Fruit fly (Drosophila melanogaster) whole organism, embryonic: ENCODE results near the gene RpS2.

ENCODE experiments used
- Bdp1 ChIP-seq: fragments of 200-800 bp; sonication (Bioruptor generic); optimal IDR thresholded peaks from 3 replicates; lab custom pipeline; 2016; ENCODE audit warnings: missing biosample characterization, missing genetic modification characterization
- CG10654 ChIP-seq: fragments of 200-800 bp; sonication (Bioruptor generic); optimal IDR thresholded peaks from 2 replicates; lab custom pipeline; 2016; ENCODE audit warnings: missing biosample characterization, missing genetic modification characterization
- CG10979 ChIP-seq: fragments of 200-800 bp; sonication (Bioruptor generic); optimal IDR thresholded peaks from 2 replicates; lab custom pipeline; 2018; ENCODE audit warnings: missing biosample characterization, mild to moderate bottlenecking, missing genetic modification characterization, moderate library complexity
- CG12744 ChIP-seq: fragments of 200-800 bp; sonication (Bioruptor generic); optimal IDR thresholded peaks from 2 replicates; lab custom pipeline; 2016; ENCODE audit warnings: missing biosample characterization, missing genetic modification characterization
- CG13296 ChIP-seq: fragments of 200-800 bp; sonication (Bioruptor generic); optimal IDR thresholded peaks from 3 replicates; lab custom pipeline; 2018; ENCODE audit warnings: missing biosample characterization, mild to moderate bottlenecking, missing genetic modification characterization
- CG13894 ChIP-seq: fragments of 200-800 bp; sonication (Bioruptor generic); optimal IDR thresholded peaks from 3 replicates; lab custom pipeline; 2018; ENCODE audit warnings: missing biosample characterization, mild to moderate bottlenecking, missing genetic modification characterization, moderate library complexity
- CG17802 ChIP-seq: fragments of 200-800 bp; sonication (Bioruptor generic); optimal IDR thresholded peaks from 2 replicates; lab custom pipeline; 2018; ENCODE audit warnings: missing biosample characterization, mild to moderate bottlenecking, missing genetic modification characterization, moderate library complexity
- CG18476 ChIP-seq: fragments of 200-800 bp; sonication (Bioruptor generic); optimal IDR thresholded peaks from 2 replicates; lab custom pipeline; 2016; ENCODE audit warnings: missing biosample characterization, mild to moderate bottlenecking, missing genetic modification characterization
- CG2116 ChIP-seq: fragments of 200-800 bp; sonication (Bioruptor generic); optimal IDR thresholded peaks from 3 replicates; lab custom pipeline; 2018; ENCODE audit warnings: missing biosample characterization, mild to moderate bottlenecking, missing genetic modification characterization
- CG2712 ChIP-seq: fragments of 200-800 bp; optimal IDR thresholded peaks from 3 replicates; lab custom pipeline; 2019; ENCODE audit warnings: missing biosample characterization, mild to moderate bottlenecking, missing genetic modification characterization, moderate library complexity
- CG7372 ChIP-seq: fragments of 200-800 bp; sonication (Bioruptor generic); IDR thresholded peaks from 2 replicates; pipeline ENCODE4 v1.3.6; 2022; ENCODE audit warnings: missing biosample characterization, missing genetic modification characterization
- CG8290 ChIP-seq, 3 experiments: fragments of 200-800 bp; sonication (Bioruptor generic); optimal IDR thresholded peaks; 2 replicates each; lab custom pipeline; 2016 to 2019; ENCODE audit warnings: missing biosample characterization in 3 of 3, missing genetic modification characterization in 3 of 3, mild to moderate bottlenecking in 2 of 3, moderate library complexity in 1 of 3
- CG9876 ChIP-seq: fragments of 200-800 bp; sonication (Bioruptor generic); optimal IDR thresholded peaks from 2 replicates; lab custom pipeline; 2016; ENCODE audit warnings: missing biosample characterization, missing genetic modification characterization
- D ChIP-seq, 2 experiments: fragments of 200-800 bp in 1 of 2; fragments of >200 bp in 1 of 2; sonication (Bioruptor generic) in 1 of 2; optimal IDR thresholded peaks; 2 replicates in 1 of 2; 3 replicates in 1 of 2; lab custom pipeline; 2017; ENCODE audit warnings: mild to moderate bottlenecking in 1 of 2, missing biosample characterization in 1 of 2, missing genetic modification characterization in 1 of 2, missing genetic modification reagents in 1 of 2
- D19B ChIP-seq: fragments of 200-800 bp; sonication (Bioruptor generic); optimal IDR thresholded peaks from 2 replicates; lab custom pipeline; 2017; ENCODE audit warnings: missing biosample characterization, mild to moderate bottlenecking, missing genetic modification characterization
- Deaf1 ChIP-seq: fragments of 200-800 bp; optimal IDR thresholded peaks from 3 replicates; lab custom pipeline; 2019; ENCODE audit warnings: missing biosample characterization, mild to moderate bottlenecking, missing genetic modification characterization, moderate library complexity
- Ets97D ChIP-seq: fragments of 200-800 bp; sonication (Bioruptor generic); optimal IDR thresholded peaks from 3 replicates; lab custom pipeline; 2016; ENCODE audit warnings: missing biosample characterization, missing genetic modification characterization
- Hmr ChIP-seq: fragments of 200-800 bp; sonication (Bioruptor generic); optimal IDR thresholded peaks from 3 replicates; lab custom pipeline; 2017; ENCODE audit warnings: mild to moderate bottlenecking, missing biosample characterization, missing genetic modification reagents, missing genetic modification characterization
- Mes4 ChIP-seq: fragments of 200-800 bp; sonication (Bioruptor generic); optimal IDR thresholded peaks from 2 replicates; lab custom pipeline; 2016; ENCODE audit warnings: missing biosample characterization, missing genetic modification characterization
- NK7.1 ChIP-seq: fragments of 200-800 bp; sonication (Bioruptor generic); optimal IDR thresholded peaks from 3 replicates; lab custom pipeline; 2016; ENCODE audit warnings: missing biosample characterization, missing genetic modification characterization
- Nf-YB ChIP-seq: fragments of 200-800 bp; sonication (Bioruptor generic); optimal IDR thresholded peaks from 3 replicates; lab custom pipeline; 2019; ENCODE audit warnings: missing biosample characterization, mild to moderate bottlenecking, missing genetic modification characterization, moderate library complexity
- Pdp1 ChIP-seq, 2 experiments: fragments of 200-800 bp; sonication (Bioruptor generic); optimal IDR thresholded peaks; 3 replicates each; lab custom pipeline; 2016; ENCODE audit warnings: missing biosample characterization in 2 of 2, missing genetic modification characterization in 2 of 2, mild to moderate bottlenecking in 1 of 2, moderate library complexity in 1 of 2
- Scr ChIP-seq: fragments of 200-800 bp; sonication (Bioruptor generic); IDR thresholded peaks from 2 replicates; pipeline ENCODE4 v1.3.6; 2022; ENCODE audit warnings: missing biosample characterization, missing genetic modification characterization; ENCODE audit not compliant: partially characterized antibody
- Sin3A ChIP-seq: fragments of >200 bp; optimal IDR thresholded peaks from 2 replicates; lab custom pipeline; 2018
- Sox100B ChIP-seq: fragments of 200-800 bp; sonication (Bioruptor generic); optimal IDR thresholded peaks from 3 replicates; lab custom pipeline; 2018; ENCODE audit warnings: missing biosample characterization, mild to moderate bottlenecking, missing genetic modification characterization
- Sox102F ChIP-seq: fragments of 200-800 bp; sonication (Bioruptor generic); optimal IDR thresholded peaks from 2 replicates; lab custom pipeline; 2018; ENCODE audit warnings: missing biosample characterization, mild to moderate bottlenecking, missing genetic modification characterization, moderate library complexity
- Stat92E ChIP-seq, 3 experiments: fragments of >200 bp in 2 of 3; fragments of 200-800 bp in 1 of 3; sonication (Bioruptor generic) in 1 of 3; optimal IDR thresholded peaks; 2 replicates each; lab custom pipeline; 2017 to 2019; ENCODE audit warnings: missing biosample characterization in 3 of 3, missing genetic modification characterization in 3 of 3, mild to moderate bottlenecking in 1 of 3, moderate library complexity in 1 of 3
- Trl ChIP-seq, 3 experiments: fragments of >200 bp in 2 of 3; fragments of 200-800 bp in 1 of 3; sonication (Bioruptor generic) in 1 of 3; optimal IDR thresholded peaks; 2 replicates in 1 of 3; 3 replicates in 2 of 3; lab custom pipeline; 2016 to 2017; ENCODE audit warnings: missing biosample characterization in 1 of 3, missing genetic modification characterization in 1 of 3
- abd-A ChIP-seq: fragments of 200-800 bp; sonication (Bioruptor generic); optimal IDR thresholded peaks from 3 replicates; lab custom pipeline; 2019; ENCODE audit warnings: missing biosample characterization, mild to moderate bottlenecking, missing genetic modification characterization, moderate library complexity
- caup ChIP-seq: fragments of 200-800 bp; sonication (Bioruptor generic); optimal IDR thresholded peaks from 3 replicates; lab custom pipeline; 2017; ENCODE audit warnings: missing biosample characterization, mild to moderate bottlenecking, missing genetic modification characterization, moderate library complexity; ENCODE audit not compliant: severe bottlenecking
- chm ChIP-seq: fragments of 200-800 bp; sonication (Bioruptor generic); IDR thresholded peaks from 2 replicates; pipeline ENCODE4 v1.3.6; 2022; ENCODE audit warnings: missing biosample characterization, missing genetic modification characterization
- gcm ChIP-seq: fragments of 200-800 bp; sonication (Bioruptor generic); optimal IDR thresholded peaks from 2 replicates; lab custom pipeline; 2019; ENCODE audit warnings: missing biosample characterization, mild to moderate bottlenecking, missing genetic modification characterization, moderate library complexity
- grn ChIP-seq: fragments of 200-800 bp; sonication (Bioruptor generic); optimal IDR thresholded peaks from 3 replicates; lab custom pipeline; 2017; ENCODE audit warnings: missing biosample characterization, missing genetic modification characterization
- kah ChIP-seq: fragments of 200-800 bp; sonication (Bioruptor generic); optimal IDR thresholded peaks from 2 replicates; lab custom pipeline; 2018; ENCODE audit warnings: missing biosample characterization, mild to moderate bottlenecking, missing genetic modification characterization
- kay ChIP-seq: fragments of 200-800 bp; sonication (Bioruptor generic); optimal IDR thresholded peaks from 2 replicates; lab custom pipeline; 2016; ENCODE audit warnings: missing biosample characterization, missing genetic modification characterization
- kni ChIP-seq: fragments of 200-800 bp; sonication (Bioruptor generic); optimal IDR thresholded peaks from 3 replicates; lab custom pipeline; 2017; ENCODE audit warnings: mild to moderate bottlenecking, missing biosample characterization, missing genetic modification reagents, missing genetic modification characterization
- lola ChIP-seq, 3 experiments: fragments of >200 bp in 2 of 3; fragments of 200-800 bp in 1 of 3; sonication (Bioruptor generic) in 1 of 3; optimal IDR thresholded peaks; 2 replicates each; lab custom pipeline; 2017 to 2019; ENCODE audit warnings: missing biosample characterization in 3 of 3, missing genetic modification characterization in 3 of 3, mild to moderate bottlenecking in 1 of 3, moderate library complexity in 1 of 3
- mirr ChIP-seq: fragments of 200-800 bp; sonication (Bioruptor generic); optimal IDR thresholded peaks from 3 replicates; lab custom pipeline; 2018; ENCODE audit warnings: missing biosample characterization, mild to moderate bottlenecking, missing genetic modification characterization
- nau ChIP-seq: fragments of 200-800 bp; sonication (Bioruptor generic); optimal IDR thresholded peaks from 3 replicates; lab custom pipeline; 2017; ENCODE audit warnings: missing biosample characterization, mild to moderate bottlenecking, missing genetic modification characterization, missing genetic modification reagents
- psq ChIP-seq: fragments of 200-800 bp; sonication (Bioruptor generic); optimal IDR thresholded peaks from 2 replicates; lab custom pipeline; 2017; ENCODE audit warnings: missing biosample characterization, missing genetic modification characterization
- repo ChIP-seq: fragments of 200-800 bp; sonication (Bioruptor generic); optimal IDR thresholded peaks from 2 replicates; lab custom pipeline; 2016; ENCODE audit warnings: missing biosample characterization, missing genetic modification characterization
- sens-2 ChIP-seq: fragments of 200-800 bp; sonication (Bioruptor generic); IDR thresholded peaks from 2 replicates; pipeline ENCODE4 v1.3.6; 2022; ENCODE audit warnings: missing biosample characterization, missing genetic modification characterization
- vfl ChIP-seq: fragments of 200-800 bp; sonication (Bioruptor generic); optimal IDR thresholded peaks from 2 replicates; lab custom pipeline; 2016; ENCODE audit warnings: missing biosample characterization, missing genetic modification characterization
- z ChIP-seq: fragments of 200-800 bp; sonication (Bioruptor generic); IDR thresholded peaks from 3 replicates; pipeline ENCODE4 v1.3.6; 2022; ENCODE audit warnings: missing biosample characterization, missing genetic modification characterization
- zen2 ChIP-seq: fragments of 200-800 bp; sonication (Bioruptor generic); IDR thresholded peaks from 3 replicates; pipeline ENCODE4 v1.3.6; 2022; ENCODE audit warnings: missing biosample characterization, missing genetic modification characterization; ENCODE audit not compliant: partially characterized antibody

RpS2 gene

DNA sequence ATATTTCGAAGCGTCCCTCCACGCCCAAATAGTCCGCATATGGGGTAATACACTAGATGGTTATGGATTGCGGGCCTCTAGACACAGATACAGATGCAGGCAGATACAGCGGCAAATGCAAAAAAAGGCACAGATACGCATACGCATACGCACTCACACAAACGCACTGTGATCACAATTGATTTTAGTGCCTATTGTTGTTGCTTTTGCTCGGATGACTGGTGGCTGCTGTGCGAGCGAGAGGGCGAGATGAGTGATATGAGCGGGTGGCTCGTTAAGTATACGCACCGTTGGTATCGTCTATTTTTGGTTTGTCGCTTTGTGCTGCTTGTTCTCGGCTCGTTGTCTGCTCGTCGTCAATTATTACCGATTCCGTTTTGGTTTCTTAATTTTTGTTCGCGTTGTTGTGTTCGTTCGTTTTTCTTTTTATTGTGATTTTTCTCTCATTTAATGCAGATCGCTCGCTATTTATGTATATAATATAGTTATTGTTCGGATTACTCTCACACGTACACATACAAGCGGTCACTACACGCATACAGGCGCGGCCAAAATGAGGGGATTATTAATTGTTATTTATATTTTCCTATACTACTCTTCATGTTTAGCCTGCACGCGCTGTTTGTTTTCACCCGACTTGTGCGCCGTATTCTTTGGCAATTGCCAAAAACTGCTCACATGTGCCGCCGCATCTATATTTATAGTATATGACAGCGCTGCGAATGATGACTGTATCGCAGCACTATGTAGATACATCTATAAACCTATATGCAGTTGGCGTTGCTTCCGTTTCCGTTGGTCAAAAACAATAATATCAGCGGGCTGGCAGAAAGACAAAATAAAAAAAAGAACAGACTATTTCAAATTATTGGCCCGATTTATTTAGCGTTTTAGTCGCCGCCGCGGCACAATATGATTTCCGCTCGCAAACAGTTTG, 10.2 kb upstream of the RpS2 start:
- no peak for TF ChIP-seq lola (GFP tag; optimal IDR thresholded peaks at IDR 0.05; lab: Kevin White, UChicago)
- no peak for TF ChIP-seq CG12744 (GFP tag; lab: Kevin White, UChicago)
- TF ChIP-seq Ets97D = no peak
- TF ChIP-seq caup = peak; percentile 11
- TF ChIP-seq NK7.1 (GFP tag; lab: Kevin White, UChicago) = no peak
- peak; percentile 1 for TF ChIP-seq Hmr (GFP tag; lab: Kevin White, UChicago)
- no peak for TF ChIP-seq CG18476 (GFP tag; lab: Kevin White, UChicago)
- peak; percentile 14 for TF ChIP-seq grn
- TF ChIP-seq Nf-YB (GFP tag; lab: Kevin White, UChicago) = peak; percentile 33
- TF ChIP-seq CG13894 = peak; percentile 0
- TF ChIP-seq z (GFP tag; lab: Robert Waterston, UW) = peak; percentile 54; the same call in 1 of the 3 replicates
- TF ChIP-seq Bdp1 (GFP tag; lab: Kevin White, UChicago) = no peak
- TF ChIP-seq Trl (optimal IDR thresholded peaks at IDR 0.05; lab: Kevin White, UChicago) = peak in 1 of 2 experiments; percentile 9
- no peak for TF ChIP-seq Trl (GFP tag; optimal IDR thresholded peaks at IDR 0.05; lab: Kevin White, UChicago)
- TF ChIP-seq Sox100B = peak; percentile 4
- peak; percentile 52 for TF ChIP-seq Deaf1 (tag; lab: Kevin White, UChicago)
- TF ChIP-seq sens-2 (GFP tag; lab: Robert Waterston, UW) = no peak
- TF ChIP-seq Mes4 (GFP tag; lab: Kevin White, UChicago) = no peak
- TF ChIP-seq nau (GFP tag; lab: Kevin White, UChicago) = peak; percentile 30
- peak; percentile 27 for TF ChIP-seq kni (GFP tag; lab: Kevin White, UChicago)
- peak; percentile 42 for TF ChIP-seq mirr (GFP tag; lab: Kevin White, UChicago)
- TF ChIP-seq Stat92E (GFP tag; optimal IDR thresholded peaks at IDR 0.05; lab: Kevin White, UChicago) = no peak
- TF ChIP-seq repo (GFP tag; lab: Kevin White, UChicago) = no peak
- TF ChIP-seq zen2 (GFP tag; lab: Robert Waterston, UW) = 0 out of 3 replicates have a peak, but pooled peaks have one; percentile 32
- TF ChIP-seq D (optimal IDR thresholded peaks at IDR 0.05; lab: Kevin White, UChicago) = no peak
- TF ChIP-seq D (GFP tag; optimal IDR thresholded peaks at IDR 0.05; lab: Kevin White, UChicago) = no peak
- no peak for TF ChIP-seq CG10654 (GFP tag; lab: Kevin White, UChicago)
- TF ChIP-seq chm (GFP tag; lab: Robert Waterston, UW) = 0 out of 2 replicates have a peak, but pooled peaks have one; percentile 45
- TF ChIP-seq CG2712 (tag; lab: Kevin White, UChicago) = peak; percentile 18
- no peak for TF ChIP-seq Sin3A (lab: Kevin White, UChicago)
- TF ChIP-seq CG10979 = peak; percentile 66
- TF ChIP-seq gcm (GFP tag; lab: Kevin White, UChicago) = peak; percentile 9
- TF ChIP-seq kah = peak; percentile 78
- no peak for TF ChIP-seq vfl (GFP tag; lab: Kevin White, UChicago)
- TF ChIP-seq D19B (GFP tag; lab: Kevin White, UChicago) = peak; percentile 73
- TF ChIP-seq CG2116 (GFP tag; lab: Kevin White, UChicago) = peak; percentile 6
- peak; percentile 58 for TF ChIP-seq Sox102F (GFP tag; lab: Kevin White, UChicago)
- TF ChIP-seq psq (GFP tag; lab: Kevin White, UChicago) = peak; percentile 81
- TF ChIP-seq Scr (GFP tag; lab: Robert Waterston, UW) = no peak
- no peak for TF ChIP-seq CG9876 (GFP tag; lab: Kevin White, UChicago)
- peak; percentile 8 for TF ChIP-seq kay
- peak; percentile 90 for TF ChIP-seq abd-A (tag; lab: Kevin White, UChicago)
- TF ChIP-seq Pdp1 (GFP tag; optimal IDR thresholded peaks at IDR 0.05; lab: Kevin White, UChicago) = peak in 1 of 2 experiments; percentile 10
- no peak for TF ChIP-seq CG8290 (GFP tag; optimal IDR thresholded peaks at IDR 0.05; lab: Kevin White, UChicago)
- TF ChIP-seq CG8290 (tag; optimal IDR thresholded peaks at IDR 0.05; lab: Kevin White, UChicago) = peak in 1 of 2 experiments; percentile 56
- peak; percentile 96 for TF ChIP-seq CG7372 (GFP tag; lab: Robert Waterston, UW)
- no peak for TF ChIP-seq CG13296 (GFP tag; lab: Kevin White, UChicago)
- TF ChIP-seq CG17802 (tag; lab: Kevin White, UChicago) = no peak
